Worm (Caenorhabditis elegans) whole organism, L4 larva: ENCODE results near the gene srh-41.

Experiments
- mep-1 ChIP-seq: fragments of 150-350 bp; sonication (generic microtip); optimal IDR thresholded peaks from 3 replicates; lab custom pipeline; 2014; ENCODE audit warnings: missing biosample characterization, missing genetic modification characterization
- nhr-111 ChIP-seq: fragments of 200-800 bp; sonication (Bioruptor generic); optimal IDR thresholded peaks from 2 replicates; lab custom pipeline; 2018; ENCODE audit warnings: mild to moderate bottlenecking, missing genetic modification characterization, missing compliant biosample characterization
- skn-1 ChIP-seq: fragments of 150-350 bp; optimal IDR thresholded peaks from 2 replicates; lab custom pipeline; 2014; ENCODE audit warnings: missing biosample characterization, missing genetic modification characterization

DNA sequence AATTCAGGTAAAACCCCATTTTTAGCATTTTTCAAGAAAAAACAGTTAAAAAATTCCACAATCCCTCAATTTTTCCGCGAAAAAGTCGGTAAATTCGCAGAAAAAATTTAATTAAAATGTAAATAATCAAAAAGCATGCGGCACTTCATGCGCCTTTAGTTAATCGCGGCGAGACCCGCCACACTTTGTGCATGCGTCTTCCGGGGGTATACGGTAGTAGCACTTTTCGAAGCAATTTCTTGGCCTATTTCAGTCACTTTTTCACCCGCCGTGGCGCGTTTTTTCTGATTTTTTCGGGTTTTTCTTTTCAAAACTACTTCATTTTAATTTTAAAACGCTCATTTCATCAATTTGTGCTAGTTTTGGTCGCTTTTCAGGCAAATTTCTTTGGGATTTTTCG is 40.0 kb downstream of the srh-41 start:
- TF ChIP-seq nhr-111 (GFP tag; lab: Kevin White, UChicago) (no peak), mep-1 (tag; lab: Kevin White, UChicago) (no peak), skn-1 (no peak)
